Fruit fly (Drosophila melanogaster) whole organism, prepupa: ENCODE data around the gene if.

Experiments
- Blimp-1 ChIP-seq: fragments of 200-800 bp; sonication (Bioruptor generic); optimal IDR thresholded peaks from 3 replicates; lab custom pipeline; 2017; ENCODE audit warnings: missing biosample characterization, missing genetic modification characterization, mild to moderate bottlenecking, moderate library complexity, missing genetic modification reagents
- CG10631 ChIP-seq: fragments of 200-800 bp; sonication (Bioruptor generic); optimal IDR thresholded peaks from 2 replicates; lab custom pipeline; 2016; ENCODE audit warnings: missing biosample characterization, missing genetic modification characterization
- CG10669 ChIP-seq: fragments of 200-800 bp; sonication (Bioruptor generic); optimal IDR thresholded peaks from 3 replicates; lab custom pipeline; 2018; ENCODE audit warnings: missing biosample characterization, mild to moderate bottlenecking, missing genetic modification characterization, moderate library complexity
- CG11294 ChIP-seq: fragments of 200-800 bp; sonication (Bioruptor generic); IDR thresholded peaks from 2 replicates; pipeline ENCODE4 v1.3.6; 2022; ENCODE audit warnings: missing biosample characterization, missing genetic modification characterization
- CG11762 ChIP-seq: fragments of 200-800 bp; sonication (Bioruptor generic); optimal IDR thresholded peaks from 3 replicates; lab custom pipeline; 2016; ENCODE audit warnings: missing biosample characterization, missing genetic modification characterization; ENCODE audit not compliant: insufficient read depth
- CG11902 ChIP-seq: fragments of 200-800 bp; sonication (Bioruptor generic); optimal IDR thresholded peaks from 3 replicates; lab custom pipeline; 2016; ENCODE audit warnings: missing biosample characterization, missing genetic modification characterization
- CG15336 ChIP-seq: fragments of 200-800 bp; sonication (Bioruptor generic); IDR thresholded peaks from 2 replicates; pipeline ENCODE4 v1.3.6; 2022; ENCODE audit warnings: missing biosample characterization, missing genetic modification characterization
- CG1621 ChIP-seq: fragments of 200-800 bp; sonication (Bioruptor generic); optimal IDR thresholded peaks from 3 replicates; lab custom pipeline; 2018; ENCODE audit warnings: missing biosample characterization, mild to moderate bottlenecking, missing genetic modification characterization
- CG16779 ChIP-seq: fragments of 200-800 bp; sonication (Bioruptor generic); optimal IDR thresholded peaks from 3 replicates; lab custom pipeline; 2017; ENCODE audit warnings: missing biosample characterization, mild to moderate bottlenecking, missing genetic modification characterization
- CG32006 ChIP-seq: fragments of 200-800 bp; sonication (Bioruptor generic); optimal IDR thresholded peaks from 3 replicates; lab custom pipeline; 2017; ENCODE audit warnings: missing biosample characterization, mild to moderate bottlenecking, missing genetic modification characterization
- CG34406 ChIP-seq: fragments of 200-800 bp; sonication (Bioruptor generic); optimal IDR thresholded peaks from 3 replicates; lab custom pipeline; 2016; ENCODE audit warnings: missing biosample characterization, missing genetic modification characterization
- CG3919 ChIP-seq: fragments of 200-800 bp; sonication (Bioruptor generic); optimal IDR thresholded peaks from 3 replicates; lab custom pipeline; 2016; ENCODE audit warnings: missing biosample characterization, missing genetic modification characterization
- CG4318 ChIP-seq: fragments of 200-800 bp; sonication (Bioruptor generic); optimal IDR thresholded peaks from 3 replicates; lab custom pipeline; 2017; ENCODE audit warnings: missing biosample characterization, mild to moderate bottlenecking, missing genetic modification characterization
- CG6276 ChIP-seq: fragments of 200-800 bp; sonication (Bioruptor generic); optimal IDR thresholded peaks from 2 replicates; lab custom pipeline; 2017; ENCODE audit warnings: missing biosample characterization, mild to moderate bottlenecking, missing genetic modification characterization
- CG6792 ChIP-seq: fragments of 200-800 bp; sonication (Bioruptor generic); optimal IDR thresholded peaks from 3 replicates; lab custom pipeline; 2016; ENCODE audit warnings: missing biosample characterization, missing genetic modification characterization
- CG6808 ChIP-seq: fragments of 200-800 bp; sonication (Bioruptor generic); optimal IDR thresholded peaks from 3 replicates; lab custom pipeline; 2017; ENCODE audit warnings: missing biosample characterization, missing genetic modification characterization, mild to moderate bottlenecking, moderate library complexity, missing genetic modification reagents
- CG6854 ChIP-seq: fragments of 200-800 bp; sonication (Bioruptor generic); optimal IDR thresholded peaks from 2 replicates; lab custom pipeline; 2017; ENCODE audit warnings: missing biosample characterization, mild to moderate bottlenecking, missing genetic modification characterization
- CG8119 ChIP-seq: fragments of 200-800 bp; sonication (Bioruptor generic); IDR thresholded peaks from 3 replicates; pipeline ENCODE4 v1.3.6; 2022; ENCODE audit warnings: missing biosample characterization, missing genetic modification characterization
- CG8319 ChIP-seq: fragments of 200-800 bp; sonication (Bioruptor generic); optimal IDR thresholded peaks from 3 replicates; lab custom pipeline; 2016; ENCODE audit warnings: missing biosample characterization, missing genetic modification characterization
- CG9139 ChIP-seq: fragments of 200-800 bp; sonication (Bioruptor generic); optimal IDR thresholded peaks from 3 replicates; lab custom pipeline; 2017; ENCODE audit warnings: missing biosample characterization, mild to moderate bottlenecking, missing genetic modification characterization
- Eip78C ChIP-seq: fragments of 200-800 bp; sonication (Bioruptor generic); peaks from one replicate; lab custom pipeline; 2016; ENCODE audit warnings: missing biosample characterization, missing genetic modification characterization
- Eip93F ChIP-seq: fragments of 200-800 bp; sonication (Bioruptor generic); optimal IDR thresholded peaks from 2 replicates; lab custom pipeline; 2016; ENCODE audit warnings: missing biosample characterization, mild to moderate bottlenecking, missing genetic modification characterization
- Ets21C ChIP-seq: fragments of 200-800 bp; sonication (Bioruptor generic); optimal IDR thresholded peaks from 3 replicates; lab custom pipeline; 2016; ENCODE audit warnings: missing biosample characterization, missing genetic modification characterization
- Ets96B ChIP-seq: fragments of 200-800 bp; optimal IDR thresholded peaks from 2 replicates; lab custom pipeline; 2019; ENCODE audit warnings: missing biosample characterization, mild to moderate bottlenecking, missing genetic modification characterization, moderate library complexity
- Gug ChIP-seq: fragments of 200-800 bp; sonication (Bioruptor generic); IDR thresholded peaks from 2 replicates; pipeline ENCODE4 v1.3.6; 2022; ENCODE audit warnings: missing biosample characterization, missing genetic modification characterization
- Hr38 ChIP-seq: sonication (Bioruptor generic); optimal IDR thresholded peaks from 2 replicates; lab custom pipeline; 2016; ENCODE audit warnings: missing biosample characterization, missing genetic modification characterization
- Hr39 ChIP-seq: fragments of 200-800 bp; sonication (Bioruptor generic); optimal IDR thresholded peaks from 2 replicates; lab custom pipeline; 2016; ENCODE audit warnings: missing biosample characterization, missing genetic modification characterization
- Hr4 ChIP-seq: fragments of 200-800 bp; sonication (Bioruptor generic); optimal IDR thresholded peaks from 3 replicates; lab custom pipeline; 2016; ENCODE audit warnings: missing biosample characterization, missing genetic modification characterization
- Lpt ChIP-seq: fragments of 200-800 bp; sonication (Bioruptor generic); optimal IDR thresholded peaks from 3 replicates; lab custom pipeline; 2016; ENCODE audit warnings: missing biosample characterization, missing genetic modification characterization
- Met ChIP-seq: fragments of 200-800 bp; sonication (Bioruptor generic); optimal IDR thresholded peaks from 3 replicates; lab custom pipeline; 2016; ENCODE audit warnings: missing biosample characterization, missing genetic modification characterization
- OdsH ChIP-seq: fragments of 200-800 bp; sonication (Bioruptor generic); optimal IDR thresholded peaks from 3 replicates; lab custom pipeline; 2016; ENCODE audit warnings: missing biosample characterization, missing genetic modification characterization
- Smox ChIP-seq: fragments of 200-800 bp; sonication (Bioruptor generic); optimal IDR thresholded peaks from 3 replicates; lab custom pipeline; 2016; ENCODE audit warnings: missing biosample characterization, missing genetic modification characterization
- Sox102F ChIP-seq: fragments of 200-800 bp; sonication (Bioruptor generic); optimal IDR thresholded peaks from 2 replicates; lab custom pipeline; 2016; ENCODE audit warnings: missing biosample characterization, mild to moderate bottlenecking, missing genetic modification characterization
- Sox14 ChIP-seq: fragments of 200-800 bp; sonication (Bioruptor generic); optimal IDR thresholded peaks from 3 replicates; lab custom pipeline; 2016; ENCODE audit warnings: missing biosample characterization, missing genetic modification characterization
- Sox15 ChIP-seq: fragments of 200-800 bp; sonication (Bioruptor generic); optimal IDR thresholded peaks from 3 replicates; lab custom pipeline; 2016; ENCODE audit warnings: missing biosample characterization, missing genetic modification characterization
- achi ChIP-seq: fragments of 200-800 bp; sonication (Bioruptor generic); optimal IDR thresholded peaks from 3 replicates; lab custom pipeline; 2016; ENCODE audit warnings: missing biosample characterization, missing genetic modification characterization
- acj6 ChIP-seq: fragments of 200-800 bp; sonication (Bioruptor generic); optimal IDR thresholded peaks from 3 replicates; lab custom pipeline; 2016; ENCODE audit warnings: missing biosample characterization, missing genetic modification characterization
- cyc ChIP-seq: fragments of 200-800 bp; sonication (Bioruptor generic); optimal IDR thresholded peaks from 3 replicates; lab custom pipeline; 2016; ENCODE audit warnings: missing biosample characterization, missing genetic modification characterization
- dac ChIP-seq: fragments of 200-800 bp; sonication (Bioruptor generic); optimal IDR thresholded peaks from 2 replicates; lab custom pipeline; 2017; ENCODE audit warnings: missing biosample characterization, mild to moderate bottlenecking, missing genetic modification characterization
- dsx ChIP-seq: fragments of 200-800 bp; optimal IDR thresholded peaks from 3 replicates; lab custom pipeline; 2019; ENCODE audit warnings: missing biosample characterization, mild to moderate bottlenecking, missing genetic modification characterization, moderate library complexity; ENCODE audit not compliant: poor library complexity, severe bottlenecking
- eg ChIP-seq: fragments of 200-800 bp; sonication (Bioruptor generic); IDR thresholded peaks from 3 replicates; pipeline ENCODE4 v1.3.6; 2022; ENCODE audit warnings: missing biosample characterization, missing genetic modification characterization
- fd85E ChIP-seq: fragments of 200-800 bp; sonication (Bioruptor generic); optimal IDR thresholded peaks from 3 replicates; lab custom pipeline; 2016; ENCODE audit warnings: missing biosample characterization, missing genetic modification characterization
- fkh ChIP-seq: fragments of 200-800 bp; sonication (Bioruptor generic); optimal IDR thresholded peaks from 3 replicates; lab custom pipeline; 2017; ENCODE audit warnings: missing biosample characterization, mild to moderate bottlenecking, missing genetic modification characterization, moderate library complexity
- lz ChIP-seq: fragments of 200-800 bp; sonication (Bioruptor generic); optimal IDR thresholded peaks from 3 replicates; lab custom pipeline; 2016; ENCODE audit warnings: missing biosample characterization, missing genetic modification characterization
- net ChIP-seq: fragments of 200-800 bp; sonication (Bioruptor generic); optimal IDR thresholded peaks from 3 replicates; lab custom pipeline; 2016; ENCODE audit warnings: missing biosample characterization, missing genetic modification characterization
- pdm3 ChIP-seq: fragments of 200-800 bp; sonication (Bioruptor generic); optimal IDR thresholded peaks from 3 replicates; lab custom pipeline; 2016; ENCODE audit warnings: missing biosample characterization, missing genetic modification characterization
- spab ChIP-seq: fragments of 200-800 bp; sonication (Bioruptor generic); optimal IDR thresholded peaks from 2 replicates; lab custom pipeline; 2017; ENCODE audit warnings: missing biosample characterization, mild to moderate bottlenecking, missing genetic modification characterization, missing genetic modification reagents
- ss ChIP-seq, 2 experiments: fragments of 200-800 bp; sonication (Bioruptor generic); optimal IDR thresholded peaks; 2 replicates in 1 of 2; 3 replicates in 1 of 2; lab custom pipeline; 2017 to 2018; ENCODE audit warnings: mild to moderate bottlenecking in 2 of 2, missing biosample characterization in 2 of 2, missing genetic modification characterization in 2 of 2, moderate library complexity in 1 of 2
- svp ChIP-seq: fragments of 200-800 bp; sonication (Bioruptor generic); peaks from one replicate; lab custom pipeline; 2016; ENCODE audit warnings: missing biosample characterization, missing genetic modification characterization
- vri ChIP-seq: fragments of 200-800 bp; sonication (Bioruptor generic); optimal IDR thresholded peaks from 3 replicates; lab custom pipeline; 2016; ENCODE audit warnings: missing biosample characterization, mild to moderate bottlenecking, missing genetic modification characterization

if gene

DNA sequence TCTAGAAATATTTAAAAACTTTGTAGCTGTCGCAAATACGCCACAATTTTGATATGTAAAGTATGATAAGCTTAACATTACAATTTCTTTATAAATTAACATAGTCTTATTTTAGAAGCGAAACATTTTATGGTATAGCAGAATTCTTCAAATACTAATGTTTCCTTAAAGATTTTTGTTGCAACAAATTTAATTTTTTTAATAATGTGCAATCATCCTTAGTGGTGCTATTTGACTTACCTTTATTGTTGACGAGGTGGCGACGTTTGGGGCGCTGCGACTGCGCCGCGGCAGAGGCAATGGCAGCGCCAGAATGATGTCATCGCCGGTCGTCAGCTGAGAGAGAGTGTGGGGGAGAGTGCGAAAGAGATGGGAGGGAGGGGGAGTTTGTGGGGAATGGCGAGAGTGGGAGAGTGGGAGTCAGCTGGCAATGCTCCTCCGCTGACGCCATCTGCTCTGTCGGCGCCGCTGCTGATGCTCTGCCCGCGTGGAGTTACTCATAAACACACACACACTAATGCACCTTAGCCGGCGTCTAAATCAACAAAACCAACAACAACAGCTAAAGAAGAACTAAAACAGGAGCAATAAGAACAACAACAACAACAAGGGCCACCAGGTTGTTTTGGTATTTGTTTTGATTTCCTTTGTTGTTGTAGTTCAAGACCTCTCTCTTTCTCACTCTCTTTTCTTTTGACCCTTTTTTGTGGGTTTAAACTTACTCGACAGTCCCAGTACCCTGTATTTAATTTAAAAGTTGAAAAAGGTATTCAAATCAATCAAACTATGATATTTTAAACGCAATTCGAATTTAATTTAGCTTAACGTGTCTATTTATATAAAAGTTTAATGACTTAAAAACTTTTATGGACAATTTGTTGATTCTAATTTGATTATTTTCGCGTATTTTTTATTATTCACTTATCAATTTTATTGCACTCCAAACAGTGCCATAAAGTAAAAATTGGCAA is 59.7 kb downstream of the if start:
- TF ChIP-seq CG15336 (peak; percentile 83), svp (GFP tag; lab: Kevin White, UChicago) (peak; percentile 72), CG6792 (peak; percentile 67), CG8119 (GFP tag; lab: Robert Waterston, UW) (peak; percentile 85), cyc (GFP tag; lab: Kevin White, UChicago) (peak; percentile 50), Sox15 (GFP tag; lab: Kevin White, UChicago) (peak; percentile 34), eg (GFP tag; lab: Robert Waterston, UW) (peak; percentile 72), CG11762 (GFP tag; lab: Kevin White, UChicago) (no peak), CG6854 (GFP tag; lab: Kevin White, UChicago) (peak; percentile 4), Ets96B (tag; lab: Kevin White, UChicago) (peak; percentile 67), achi (peak; percentile 67), fkh (GFP tag; lab: Kevin White, UChicago) (peak; percentile 26), spab (GFP tag; lab: Kevin White, UChicago) (peak; percentile 59), Sox102F (GFP tag; lab: Kevin White, UChicago) (peak; percentile 74), Hr39 (GFP tag; lab: Kevin White, UChicago) (peak; percentile 69), Eip93F (GFP tag; lab: Kevin White, UChicago) (no peak), pdm3 (GFP tag; lab: Kevin White, UChicago) (peak; percentile 79), net (GFP tag; lab: Kevin White, UChicago) (peak; percentile 69), CG11902 (no peak), CG10669 (GFP tag; lab: Kevin White, UChicago) (peak; percentile 38), CG32006 (GFP tag; lab: Kevin White, UChicago) (peak; percentile 82), fd85E (GFP tag; lab: Kevin White, UChicago) (no peak), CG4318 (GFP tag; lab: Kevin White, UChicago) (peak; percentile 68), Sox14 (peak; percentile 59), ss (GFP tag; optimal IDR thresholded peaks at IDR 0.05; lab: Kevin White, UChicago) (peak; percentile 73 to 78), Smox (GFP tag; lab: Kevin White, UChicago) (peak; percentile 75), CG6276 (GFP tag; lab: Kevin White, UChicago) (peak; percentile 66), lz (GFP tag; lab: Kevin White, UChicago) (peak; percentile 83), CG11294 (GFP tag; lab: Robert Waterston, UW) (peak; percentile 60; the same call in 1 of the 2 replicates), Lpt (GFP tag; lab: Kevin White, UChicago) (peak; percentile 5), CG3919 (GFP tag; lab: Kevin White, UChicago) (peak; percentile 45), Met (GFP tag; lab: Kevin White, UChicago) (peak; percentile 48), Blimp-1 (GFP tag; lab: Kevin White, UChicago) (peak; percentile 16), Eip78C (GFP tag; lab: Kevin White, UChicago) (peak; percentile 84), OdsH (GFP tag; lab: Kevin White, UChicago) (peak; percentile 70), CG16779 (tag; lab: Kevin White, UChicago) (no peak), dsx (GFP tag; lab: Kevin White, UChicago) (no peak), dac (GFP tag; lab: Kevin White, UChicago) (peak; percentile 55), Hr4 (GFP tag; lab: Kevin White, UChicago) (peak; percentile 74), CG1621 (peak; percentile 69), Ets21C (GFP tag; lab: Kevin White, UChicago) (peak; percentile 68), vri (peak; percentile 84), CG34406 (GFP tag; lab: Kevin White, UChicago) (peak; percentile 47), acj6 (GFP tag; lab: Kevin White, UChicago) (peak; percentile 65), CG9139 (GFP tag; lab: Kevin White, UChicago) (peak; percentile 87), CG6808 (GFP tag; lab: Kevin White, UChicago) (peak; percentile 83), Hr38 (GFP tag; lab: Kevin White, UChicago) (no peak), CG10631 (GFP tag; lab: Kevin White, UChicago) (peak; percentile 56), Gug (peak; percentile 42), CG8319 (GFP tag; lab: Kevin White, UChicago) (peak; percentile 13)
